Worm (Caenorhabditis elegans) whole organism, L4/young adult: ENCODE data around the gene gst-8.

ENCODE experiments used
- dao-5 ChIP-seq: sonication (generic microtip); optimal IDR thresholded peaks from 2 replicates; lab custom pipeline; 2016; ENCODE audit warnings: missing genotype, missing genetic modification characterization, moderate library complexity, missing compliant biosample characterization
- him-1 ChIP-seq: sonication (generic microtip); optimal IDR thresholded peaks from 2 replicates; lab custom pipeline; 2016; ENCODE audit warnings: missing genotype, missing genetic modification reagents, missing genetic modification characterization, missing compliant biosample characterization

DNA sequence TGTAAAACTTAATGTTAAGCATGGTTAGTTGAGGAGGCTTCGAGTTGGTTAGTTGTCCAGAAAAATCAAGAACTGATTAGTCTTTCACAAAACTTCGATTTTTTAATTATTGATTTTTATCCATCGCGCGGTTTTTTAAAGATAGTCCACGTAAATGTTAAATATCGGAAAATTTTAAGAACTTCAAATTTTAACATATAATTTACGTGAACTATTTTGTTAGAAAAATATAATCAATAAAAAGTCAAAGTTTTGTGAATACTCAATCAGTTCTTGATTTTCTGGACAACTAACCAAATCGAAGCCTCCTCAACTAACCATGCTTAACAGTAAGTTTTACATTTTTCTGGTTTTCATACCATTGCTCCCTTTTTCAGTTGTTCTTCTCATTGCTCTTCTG, 48.8 kb upstream of the gst-8 start, which contains the start of the genes C33F10.11 and C33F10.1:
- TF ChIP-seq him-1 (tag; lab: Kevin White, UChicago): no peak
- no peak for TF ChIP-seq dao-5 (tag; lab: Kevin White, UChicago)
